Worm (Caenorhabditis elegans): Measurements from ENCODE around the gene sqv-3.

ce11 chrIII:9738954-9739353 lies 41.2 kb downstream of the sqv-3 start, which contains the start of gene hlh-4:
- TF ChIP-seq sptf-1 (tag; optimal IDR thresholded peaks at IDR 0.05): no peak
- TF ChIP-seq elt-1 (tag; optimal IDR thresholded peaks at IDR 0.05; ENCODE audit: borderline replicate concordance, insufficient read depth): no peak
- no peak for TF ChIP-seq lin-32 (GFP tag; optimal IDR thresholded peaks at IDR 0.05)
- TF ChIP-seq ceh-39 (tag; optimal IDR thresholded peaks at IDR 0.05): no peak
- TF ChIP-seq mep-1 (tag; optimal IDR thresholded peaks at IDR 0.05): no peak

All from whole organism, mixed stage, embryonic.